Worm (Caenorhabditis elegans) whole organism, young adult: ENCODE measurements around the gene B0336.7.

Source experiments
- B0035.1 ChIP-seq: sonication (generic microtip); optimal IDR thresholded peaks from 2 replicates; lab custom pipeline; 2016; ENCODE audit warnings: missing genetic modification characterization, mild to moderate bottlenecking, missing compliant biosample characterization, missing genotype, missing genetic modification reagents
- C06A6.2 ChIP-seq: fragments of 200-800 bp; sonication (Bioruptor generic); conservative IDR thresholded peaks from 2 replicates; pipeline ENCODE4 v1.3.6; 2022; ENCODE audit warnings: missing genetic modification characterization, missing compliant biosample characterization
- D2030.7 ChIP-seq: fragments of 200-800 bp; sonication (Bioruptor generic); IDR thresholded peaks from 2 replicates; pipeline ENCODE4 v1.3.6; 2022; ENCODE audit warnings: missing genetic modification reagents, missing genetic modification characterization, missing compliant biosample characterization
- F22D6.2 ChIP-seq: sonication (generic microtip); optimal IDR thresholded peaks from 2 replicates; lab custom pipeline; 2016; ENCODE audit warnings: mild to moderate bottlenecking, missing genetic modification characterization, missing compliant biosample characterization
- F23B12.7 ChIP-seq: sonication (generic microtip); optimal IDR thresholded peaks from 2 replicates; lab custom pipeline; 2017; ENCODE audit warnings: missing genetic modification characterization, mild to moderate bottlenecking, missing compliant biosample characterization, antibody characterized with exemption, moderate library complexity; ENCODE audit not compliant: insufficient read depth
- F37B4.10 ChIP-seq: fragments of 200-800 bp; sonication (Bioruptor generic); IDR thresholded peaks from 2 replicates; pipeline ENCODE4 v1.3.6; 2022; ENCODE audit warnings: missing genetic modification characterization, missing compliant biosample characterization
- F49E8.2 ChIP-seq: sonication (generic microtip); optimal IDR thresholded peaks from 3 replicates; lab custom pipeline; 2017; ENCODE audit warnings: missing genetic modification characterization, mild to moderate bottlenecking, missing compliant biosample characterization, antibody characterized with exemption, moderate library complexity; ENCODE audit not compliant: insufficient read depth
- K11D2.4 ChIP-seq: fragments of 200-800 bp; sonication (Bioruptor generic); IDR thresholded peaks from 2 replicates; pipeline ENCODE4 v1.3.6; 2022; ENCODE audit warnings: missing genetic modification reagents, missing genetic modification characterization, missing compliant biosample characterization
- K12H6.12 ChIP-seq: fragments of 200-800 bp; sonication (Bioruptor generic); optimal IDR thresholded peaks from 2 replicates; lab custom pipeline; 2018; ENCODE audit warnings: mild to moderate bottlenecking, missing genetic modification characterization, missing compliant biosample characterization
- T07F8.4 ChIP-seq: sonication (generic microtip); optimal IDR thresholded peaks from 2 replicates; lab custom pipeline; 2016; ENCODE audit warnings: mild to moderate bottlenecking, missing genetic modification characterization, moderate library complexity, missing compliant biosample characterization
- T26A5.8 ChIP-seq: sonication (generic microtip); optimal IDR thresholded peaks from 2 replicates; lab custom pipeline; 2016; ENCODE audit warnings: missing genetic modification characterization, missing compliant biosample characterization
- Y53G8AR.9 ChIP-seq: fragments of 200-800 bp; sonication (Bioruptor generic); conservative IDR thresholded peaks from 2 replicates; pipeline ENCODE4 v1.3.6; 2022; ENCODE audit warnings: missing genetic modification reagents, missing genetic modification characterization, missing compliant biosample characterization
- atf-7 ChIP-seq: sonication (generic microtip); optimal IDR thresholded peaks from 2 replicates; lab custom pipeline; 2017; ENCODE audit warnings: mild to moderate bottlenecking, missing genetic modification characterization, missing compliant biosample characterization
- attf-3 ChIP-seq: fragments of 200-800 bp; sonication (Bioruptor generic); conservative IDR thresholded peaks from 2 replicates; pipeline ENCODE4 v1.3.6; 2022; ENCODE audit warnings: missing genetic modification reagents, missing genetic modification characterization, missing compliant biosample characterization
- attf-6 ChIP-seq: fragments of 200-800 bp; sonication (Bioruptor generic); IDR thresholded peaks from 2 replicates; pipeline ENCODE4 v1.3.6; 2022; ENCODE audit warnings: missing genetic modification reagents, missing genetic modification characterization, missing compliant biosample characterization
- ccch-3 ChIP-seq: fragments of 200-800 bp; sonication (Bioruptor generic); optimal IDR thresholded peaks from 2 replicates; lab custom pipeline; 2018; ENCODE audit warnings: mild to moderate bottlenecking, missing genetic modification characterization, missing compliant biosample characterization
- cebp-2 ChIP-seq: fragments of 200-800 bp; sonication (Bioruptor generic); IDR thresholded peaks from 2 replicates; pipeline ENCODE4 v1.3.6; 2022; ENCODE audit warnings: missing genetic modification characterization, missing compliant biosample characterization
- ceh-91 ChIP-seq: fragments of 200-800 bp; sonication (Bioruptor generic); IDR thresholded peaks from 2 replicates; pipeline ENCODE4 v1.3.6; 2022; ENCODE audit warnings: missing genetic modification reagents, missing genetic modification characterization, missing compliant biosample characterization
- die-1 ChIP-seq: sonication (generic microtip); optimal IDR thresholded peaks from 2 replicates; lab custom pipeline; 2016; ENCODE audit warnings: missing genotype, mild to moderate bottlenecking, missing genetic modification characterization, missing compliant biosample characterization
- dpl-1 ChIP-seq: fragments of 150-350 bp; optimal IDR thresholded peaks from 2 replicates; lab custom pipeline; 2014; ENCODE audit warnings: missing biosample characterization, missing genetic modification reagents, missing genetic modification characterization
- efl-1 ChIP-seq: fragments of 150-350 bp; optimal IDR thresholded peaks from 2 replicates; lab custom pipeline; 2014; ENCODE audit warnings: missing biosample characterization, missing genetic modification reagents, missing genetic modification characterization
- egl-18 ChIP-seq: fragments of 200-800 bp; sonication (Bioruptor generic); IDR thresholded peaks from 2 replicates; pipeline ENCODE4 v1.3.6; 2022; ENCODE audit warnings: missing genetic modification reagents, missing genetic modification characterization, missing compliant biosample characterization
- fkh-3 ChIP-seq: sonication (generic microtip); optimal IDR thresholded peaks from 2 replicates; lab custom pipeline; 2016; ENCODE audit warnings: mild to moderate bottlenecking, missing genetic modification characterization, missing compliant biosample characterization
- gei-17 ChIP-seq: fragments of 200-800 bp; sonication (Bioruptor generic); optimal IDR thresholded peaks from 2 replicates; lab custom pipeline; 2018; ENCODE audit warnings: mild to moderate bottlenecking, missing genetic modification characterization, missing compliant biosample characterization
- him-1 ChIP-seq: sonication (generic microtip); optimal IDR thresholded peaks from 2 replicates; lab custom pipeline; 2016; ENCODE audit warnings: missing genotype, missing genetic modification reagents, missing genetic modification characterization, missing compliant biosample characterization
- hmg-20 ChIP-seq: fragments of 200-800 bp; sonication (Bioruptor generic); IDR thresholded peaks from 2 replicates; pipeline ENCODE4 v1.3.6; 2022; ENCODE audit warnings: missing genetic modification reagents, missing genetic modification characterization, missing compliant biosample characterization
- lin-40 ChIP-seq: sonication (generic microtip); optimal IDR thresholded peaks from 2 replicates; lab custom pipeline; 2016; ENCODE audit warnings: missing genetic modification characterization, mild to moderate bottlenecking, missing compliant biosample characterization, missing genotype, missing genetic modification reagents
- lin-54 ChIP-seq: fragments of 200-800 bp; sonication (Bioruptor generic); optimal IDR thresholded peaks from 2 replicates; lab custom pipeline; 2018; ENCODE audit warnings: mild to moderate bottlenecking, missing genetic modification characterization, missing compliant biosample characterization
- madf-3 ChIP-seq: fragments of 200-800 bp; sonication (Bioruptor generic); IDR thresholded peaks from 2 replicates; pipeline ENCODE4 v1.3.6; 2022; ENCODE audit warnings: missing genetic modification reagents, missing genetic modification characterization, missing compliant biosample characterization
- madf-6 ChIP-seq: fragments of 200-800 bp; sonication (Bioruptor generic); IDR thresholded peaks from 2 replicates; pipeline ENCODE4 v1.3.6; 2022; ENCODE audit warnings: missing genetic modification reagents, missing genetic modification characterization, missing compliant biosample characterization
- mes-4 ChIP-seq: sonication (generic microtip); optimal IDR thresholded peaks from 2 replicates; lab custom pipeline; 2016; ENCODE audit warnings: missing genotype, missing genetic modification characterization, missing compliant biosample characterization
- sea-2 ChIP-seq: fragments of 200-800 bp; sonication (Bioruptor generic); IDR thresholded peaks from 2 replicates; pipeline ENCODE4 v1.3.6; 2022; ENCODE audit warnings: missing genetic modification characterization, missing compliant biosample characterization
- snpc-1.1 ChIP-seq: sonication (generic microtip); optimal IDR thresholded peaks from 2 replicates; lab custom pipeline; 2017; ENCODE audit warnings: missing genetic modification characterization, mild to moderate bottlenecking, missing compliant biosample characterization, antibody characterized with exemption, moderate library complexity, missing genotype, missing genetic modification reagents; ENCODE audit not compliant: insufficient read depth
- snpc-1.3 ChIP-seq: sonication (generic microtip); optimal IDR thresholded peaks from 2 replicates; lab custom pipeline; 2017; ENCODE audit warnings: missing genetic modification characterization, mild to moderate bottlenecking, missing compliant biosample characterization, antibody characterized with exemption, moderate library complexity, missing genotype, missing genetic modification reagents; ENCODE audit not compliant: insufficient read depth
- snpc-3.4 ChIP-seq: sonication (generic microtip); optimal IDR thresholded peaks from 2 replicates; lab custom pipeline; 2017; ENCODE audit warnings: missing genetic modification characterization, mild to moderate bottlenecking, missing compliant biosample characterization, antibody characterized with exemption, moderate library complexity, missing genotype, missing genetic modification reagents
- sptf-2 ChIP-seq: fragments of 200-800 bp; sonication (Bioruptor generic); optimal IDR thresholded peaks from 2 replicates; lab custom pipeline; 2018; ENCODE audit warnings: mild to moderate bottlenecking, missing genetic modification characterization, missing compliant biosample characterization
- tbx-9 ChIP-seq: sonication (generic microtip); optimal IDR thresholded peaks from 2 replicates; lab custom pipeline; 2016; ENCODE audit warnings: borderline replicate concordance, missing genetic modification characterization, inconsistent platforms, missing compliant biosample characterization
- tlf-1 ChIP-seq: fragments of 200-800 bp; sonication (Bioruptor generic); optimal IDR thresholded peaks from 2 replicates; lab custom pipeline; 2018; ENCODE audit warnings: mild to moderate bottlenecking, missing genetic modification characterization, missing compliant biosample characterization
- unc-130 ChIP-seq: sonication (generic microtip); optimal IDR thresholded peaks from 2 replicates; lab custom pipeline; 2016; ENCODE audit warnings: missing genetic modification reagents, missing genetic modification characterization, missing compliant biosample characterization
- unc-62 ChIP-seq: fragments of 150-350 bp; optimal IDR thresholded peaks from 2 replicates; lab custom pipeline; 2014; ENCODE audit warnings: missing biosample characterization, missing genetic modification reagents, missing genetic modification characterization
- xnd-1 ChIP-seq: sonication (generic microtip); optimal IDR thresholded peaks from 2 replicates; lab custom pipeline; 2016; ENCODE audit warnings: missing genotype, missing genetic modification reagents, missing genetic modification characterization, missing compliant biosample characterization
- zfh-2 ChIP-seq: fragments of 200-800 bp; sonication (Bioruptor generic); conservative IDR thresholded peaks from 2 replicates; pipeline ENCODE4 v1.3.6; 2022; ENCODE audit warnings: missing genetic modification reagents, missing genetic modification characterization, missing compliant biosample characterization
- zim-3 ChIP-seq: sonication (generic microtip); optimal IDR thresholded peaks from 2 replicates; lab custom pipeline; 2017; ENCODE audit warnings: mild to moderate bottlenecking, missing genetic modification characterization, moderate library complexity, missing compliant biosample characterization
- ztf-18 ChIP-seq: sonication (generic microtip); optimal IDR thresholded peaks from 2 replicates; lab custom pipeline; 2016; ENCODE audit warnings: missing genotype, mild to moderate bottlenecking, missing genetic modification characterization, missing compliant biosample characterization
- ztf-25 ChIP-seq: fragments of 200-800 bp; sonication (Bioruptor generic); IDR thresholded peaks from 2 replicates; pipeline ENCODE4 v1.3.6; 2022; ENCODE audit warnings: missing genetic modification reagents, missing genetic modification characterization, missing compliant biosample characterization
- ztf-3 ChIP-seq: fragments of 200-800 bp; sonication (Bioruptor generic); optimal IDR thresholded peaks from 2 replicates; lab custom pipeline; 2018; ENCODE audit warnings: mild to moderate bottlenecking, missing genetic modification characterization, missing compliant biosample characterization

B0336.7 gene

ce11 chrIII:5720266-5721019, 23.3 kb upstream of the B0336.7 start:
- TF ChIP-seq dpl-1 (no peak), T26A5.8 (tag; lab: Kevin White, UChicago) (no peak), tbx-9 (tag; lab: Kevin White, UChicago) (no peak), Y53G8AR.9 (GFP tag; lab: Robert Waterston, UW) (no peak), K11D2.4 (GFP tag; lab: Robert Waterston, UW) (no peak), T07F8.4 (tag; lab: Kevin White, UChicago) (no peak), hmg-20 (GFP tag; lab: Robert Waterston, UW) (no peak), egl-18 (GFP tag; lab: Robert Waterston, UW) (no peak), snpc-1.1 (tag; lab: Kevin White, UChicago) (no peak), him-1 (tag; lab: Kevin White, UChicago) (no peak), madf-3 (GFP tag; lab: Robert Waterston, UW) (no peak), ztf-3 (GFP tag; lab: Kevin White, UChicago) (no peak)

- TF ChIP-seq ztf-18 (tag; lab: Kevin White, UChicago) (peak; percentile 94), ztf-25 (no peak), sptf-2 (GFP tag; lab: Kevin White, UChicago) (no peak), attf-3 (GFP tag; lab: Robert Waterston, UW) (no peak), sea-2 (GFP tag; lab: Robert Waterston, UW) (no peak), lin-54 (GFP tag; lab: Kevin White, UChicago) (peak; percentile 98), lin-40 (no peak), F37B4.10 (GFP tag; lab: Robert Waterston, UW) (no peak), K12H6.12 (tag; lab: Kevin White, UChicago) (no peak), attf-6 (GFP tag; lab: Robert Waterston, UW) (no peak), him-1 (tag; lab: Kevin White, UChicago) (peak; percentile 8), zfh-2 (GFP tag; lab: Robert Waterston, UW) (no peak), snpc-1.3 (tag; lab: Kevin White, UChicago) (peak; percentile 40), C06A6.2 (no peak), egl-18 (GFP tag; lab: Robert Waterston, UW) (no peak), mes-4 (tag; lab: Kevin White, UChicago) (no peak), die-1 (no peak), B0035.1 (no peak), ccch-3 (no peak), F22D6.2 (tag; lab: Kevin White, UChicago) (no peak), atf-7 (tag; lab: Kevin White, UChicago) (no peak), D2030.7 (GFP tag; lab: Robert Waterston, UW) (peak; percentile 49; the same call in 1 of the 2 replicates), snpc-3.4 (tag; lab: Kevin White, UChicago) (no peak), tlf-1 (GFP tag; lab: Kevin White, UChicago) (peak; percentile 64), zim-3 (no peak), ceh-91 (GFP tag; lab: Robert Waterston, UW) (peak; percentile 39; the same call in 1 of the 2 replicates), madf-6 (GFP tag; lab: Robert Waterston, UW) (peak; percentile 87), gei-17 (GFP tag; lab: Kevin White, UChicago) (no peak), cebp-2 (GFP tag; lab: Robert Waterston, UW) (no peak), madf-3 (GFP tag; lab: Robert Waterston, UW) (0 out of 2 replicates have a peak, but pooled peaks have one; percentile 17), unc-130 (no peak), xnd-1 (tag; lab: Kevin White, UChicago) (peak; percentile 76), F49E8.2 (tag; lab: Kevin White, UChicago) (peak; percentile 40), unc-62 (GFP tag; lab: Kevin White, UChicago) (no peak), F23B12.7 (tag; lab: Kevin White, UChicago) (peak; percentile 22), efl-1 (GFP tag; lab: Kevin White, UChicago) (peak; percentile 78), fkh-3 (tag; lab: Kevin White, UChicago) (no peak)
Observed at ce11 chrIII:5719832-5720194, 22.6 kb upstream of the B0336.7 start.
